Worm (Caenorhabditis elegans): ENCODE data around the gene C33A12.4.

Gene C33A12.4

DNA sequence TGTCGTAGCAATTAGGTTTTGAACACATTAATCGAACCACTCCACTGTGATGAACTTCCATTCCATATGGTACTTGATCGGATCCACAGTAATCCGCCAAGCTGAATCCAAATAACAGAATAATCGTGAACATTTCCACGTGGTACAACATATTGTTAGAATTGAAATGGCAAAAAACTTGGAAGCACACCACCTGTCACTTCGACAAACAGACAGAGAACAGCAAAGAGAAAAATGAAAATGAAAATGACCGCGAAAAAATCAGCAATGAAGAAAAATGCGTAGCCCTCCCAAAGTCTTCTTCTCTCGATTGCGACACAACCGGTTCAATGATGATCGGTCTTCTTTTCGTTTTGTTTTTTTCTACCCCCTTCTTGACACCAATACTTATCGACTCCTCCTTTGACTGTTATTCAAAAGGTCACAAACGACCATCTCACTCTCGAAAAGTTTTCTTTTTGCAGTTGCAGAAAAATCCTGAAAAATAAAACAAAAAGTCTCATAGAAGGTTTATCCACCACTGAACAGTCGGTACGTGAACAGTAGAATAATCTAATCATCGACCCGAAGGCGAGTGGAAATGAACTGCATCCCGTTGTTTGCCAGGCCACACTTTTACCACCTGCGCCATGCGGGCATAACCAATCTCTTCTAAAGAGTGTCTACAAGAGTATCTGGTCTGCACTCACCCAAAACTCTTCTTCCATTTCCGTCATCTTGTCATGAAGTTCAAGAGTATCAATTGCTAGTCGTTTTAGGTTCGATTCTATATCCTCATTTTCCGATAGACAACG, 33.0 kb downstream of the C33A12.4 start, which contains the start of gene wrt-3 (continued):
- TF ChIP-seq swsn-7 (tag; optimal IDR thresholded peaks at IDR 0.05) (peak; percentile 53), ztf-4 (tag; optimal IDR thresholded peaks at IDR 0.05) (no peak), grh-1 (GFP tag; IDR thresholded peaks at IDR 0.05) (peak; percentile 41), sptf-1 (tag; optimal IDR thresholded peaks at IDR 0.05) (no peak), pax-3 (tag; optimal IDR thresholded peaks at IDR 0.05) (no peak), Y116A8C.19 (tag; optimal IDR thresholded peaks at IDR 0.05; ENCODE audit: borderline replicate concordance) (no peak), egl-13 (tag; optimal IDR thresholded peaks at IDR 0.05) (peak; percentile 18), hlh-4 (tag; optimal IDR thresholded peaks at IDR 0.05) (no peak), ceh-8 (GFP tag; optimal IDR thresholded peaks at IDR 0.05) (no peak), pag-3 (tag; optimal IDR thresholded peaks at IDR 0.05; ENCODE audit: borderline replicate concordance, insufficient read depth) (peak; percentile 64), unc-130 (tag; optimal IDR thresholded peaks at IDR 0.05) (no peak), nhr-19 (GFP tag; conservative IDR thresholded peaks at IDR 0.05) (peak; percentile 53), ceh-90 (tag; optimal IDR thresholded peaks at IDR 0.05) (no peak), aly-2 (tag; optimal IDR thresholded peaks at IDR 0.05) (peak; percentile 39), irx-1 (tag; optimal IDR thresholded peaks at IDR 0.05) (peak; percentile 43), sup-37 (GFP tag; optimal IDR thresholded peaks at IDR 0.05) (no peak), elt-3 (tag; optimal IDR thresholded peaks at IDR 0.05) (peak in 3 of 6 experiments; percentile 3 to 43 (median 23)), hpl-2 (GFP tag; optimal IDR thresholded peaks at IDR 0.05) (no peak), ets-5 (GFP tag; IDR thresholded peaks at IDR 0.05) (no peak), ceh-82 (tag; optimal IDR thresholded peaks at IDR 0.05) (peak in 2 of 3 experiments; percentile 10 to 40), efl-1 (optimal IDR thresholded peaks at IDR 0.05) (peak; percentile 22 to 43), efl-1 (GFP tag; optimal IDR thresholded peaks at IDR 0.05 in 1 of 2) (peak in 1 of 2 experiments; percentile 93), C34B4.2 (tag; optimal IDR thresholded peaks at IDR 0.05) (no peak), ztf-11 (tag; optimal IDR thresholded peaks at IDR 0.05) (no peak), lir-3 (tag; optimal IDR thresholded peaks at IDR 0.05; ENCODE audit: poor library complexity) (peak; percentile 16), nhr-47 (tag; optimal IDR thresholded peaks at IDR 0.05) (peak; percentile 65), ceh-88 (GFP tag; IDR thresholded peaks at IDR 0.05) (no peak), nhr-71 (tag; optimal IDR thresholded peaks at IDR 0.05) (peak; percentile 57), rnt-1 (tag; optimal IDR thresholded peaks at IDR 0.05) (peak; percentile 44), ceh-63 (GFP tag; optimal IDR thresholded peaks at IDR 0.05) (no peak), lsy-2 (tag; optimal IDR thresholded peaks at IDR 0.05) (peak in 1 of 2 experiments; percentile 40), nhr-77 (tag; optimal IDR thresholded peaks at IDR 0.05) (no peak), xbp-1 (tag; optimal IDR thresholded peaks at IDR 0.05) (peak; percentile 44), jun-1 (tag; optimal IDR thresholded peaks at IDR 0.05) (no peak), mab-9 (GFP tag; IDR thresholded peaks at IDR 0.05) (no peak), unc-62 (GFP tag; optimal IDR thresholded peaks at IDR 0.05) (no peak), elt-2 (tag; optimal IDR thresholded peaks at IDR 0.05) (peak; percentile 14), mep-1 (tag; optimal IDR thresholded peaks at IDR 0.05) (peak; percentile 67), lin-13 (GFP tag; optimal IDR thresholded peaks at IDR 0.05) (no peak), unc-86 (tag; optimal IDR thresholded peaks at IDR 0.05) (no peak), nhr-28 (tag; optimal IDR thresholded peaks at IDR 0.05) (no peak), efl-3 (GFP tag; optimal IDR thresholded peaks at IDR 0.05) (no peak), dsc-1 (tag; optimal IDR thresholded peaks at IDR 0.05) (peak; percentile 27), isw-1 (GFP tag; IDR thresholded peaks at IDR 0.05) (no peak), ama-1 (optimal IDR thresholded peaks at IDR 0.05) (no peak), skn-1 (tag; optimal IDR thresholded peaks at IDR 0.05) (no peak), lin-15B (tag; optimal IDR thresholded peaks at IDR 0.05) (no peak), fos-1 (tag; optimal IDR thresholded peaks at IDR 0.05) (no peak), nhr-11 (tag; optimal IDR thresholded peaks at IDR 0.05) (no peak), fkh-10 (GFP tag; optimal IDR thresholded peaks at IDR 0.05) (no peak), vab-15 (tag; optimal IDR thresholded peaks at IDR 0.05) (no peak), pqm-1 (tag; optimal IDR thresholded peaks at IDR 0.05) (no peak)
